Fruit fly (Drosophila melanogaster) whole organism, wandering third instar larva: ENCODE measurements around the gene CG13077.

Source experiments
- Abd-B ChIP-seq: fragments of >200 bp; optimal IDR thresholded peaks from 2 replicates; lab custom pipeline; 2017; ENCODE audit warnings: missing biosample characterization, missing genetic modification characterization
- CG32264 ChIP-seq: fragments of 200-800 bp; sonication (Bioruptor generic); optimal IDR thresholded peaks from 2 replicates; lab custom pipeline; 2016; ENCODE audit warnings: missing biosample characterization, missing genetic modification characterization
- CG9705 ChIP-seq: fragments of 200-800 bp; sonication (Bioruptor generic); optimal IDR thresholded peaks from 2 replicates; lab custom pipeline; 2018; ENCODE audit warnings: missing biosample characterization, mild to moderate bottlenecking, missing genetic modification characterization
- CrebA ChIP-seq: fragments of 200-800 bp; sonication (Bioruptor generic); optimal IDR thresholded peaks from 2 replicates; lab custom pipeline; 2016; ENCODE audit warnings: missing biosample characterization, mild to moderate bottlenecking, missing genetic modification characterization, borderline replicate concordance
- Dfd ChIP-seq: fragments of >200 bp; optimal IDR thresholded peaks from 2 replicates; lab custom pipeline; 2017; ENCODE audit warnings: missing biosample characterization, missing genetic modification characterization
- Dif ChIP-seq: fragments of 200-275, 200-300 bp; sonication (Bioruptor generic); optimal IDR thresholded peaks from 2 replicates; lab custom pipeline; 2018; ENCODE audit warnings: missing biosample characterization, missing genetic modification characterization; ENCODE audit not compliant: partially characterized antibody
- GATAd ChIP-seq: sonication (Bioruptor generic); optimal IDR thresholded peaks from 2 replicates; lab custom pipeline; 2016; ENCODE audit warnings: missing biosample characterization, missing genetic modification characterization
- HLH106 ChIP-seq: fragments of 200-800 bp; optimal IDR thresholded peaks from 3 replicates; lab custom pipeline; 2019; ENCODE audit warnings: missing biosample characterization, mild to moderate bottlenecking, missing genetic modification characterization, moderate library complexity
- Hnf4 ChIP-seq: fragments of 200-800 bp; sonication (Bioruptor generic); optimal IDR thresholded peaks from 2 replicates; lab custom pipeline; 2016; ENCODE audit warnings: missing biosample characterization, mild to moderate bottlenecking, missing genetic modification characterization
- Hr78 ChIP-seq: fragments of >200 bp; optimal IDR thresholded peaks from 2 replicates; lab custom pipeline; 2017; ENCODE audit warnings: missing biosample characterization, missing genetic modification characterization
- Hr83 ChIP-seq: fragments of 200-300 bp; sonication (Bioruptor generic); optimal IDR thresholded peaks from 2 replicates; lab custom pipeline; 2016; ENCODE audit warnings: missing biosample characterization, mild to moderate bottlenecking, missing genetic modification characterization, moderate library complexity; ENCODE audit not compliant: poor library complexity, severe bottlenecking
- Jra ChIP-seq: sonication (Bioruptor generic); optimal IDR thresholded peaks from 2 replicates; lab custom pipeline; 2016; ENCODE audit warnings: missing biosample characterization, missing genetic modification characterization
- Mio ChIP-seq: sonication (Bioruptor generic); optimal IDR thresholded peaks from 2 replicates; lab custom pipeline; 2016; ENCODE audit warnings: missing biosample characterization, missing genetic modification characterization
- Myc ChIP-seq: fragments of >200 bp; optimal IDR thresholded peaks from 2 replicates; lab custom pipeline; 2017
- N ChIP-seq: fragments of >200 bp; optimal IDR thresholded peaks from 2 replicates; lab custom pipeline; 2018; ENCODE audit warnings: missing biosample characterization, missing external identifiers, missing genetic modification characterization
- OdsH ChIP-seq: fragments of 200-800 bp; sonication (Bioruptor generic); optimal IDR thresholded peaks from 2 replicates; lab custom pipeline; 2016; ENCODE audit warnings: missing biosample characterization, mild to moderate bottlenecking, missing genetic modification characterization
- Rel ChIP-seq, 2 experiments: fragments of 200-800 bp; sonication (Bioruptor generic) in 1 of 2; optimal IDR thresholded peaks; 2 replicates in 1 of 2; 3 replicates in 1 of 2; lab custom pipeline; 2016 to 2019; ENCODE audit warnings: mild to moderate bottlenecking in 2 of 2, missing biosample characterization in 2 of 2, missing genetic modification characterization in 2 of 2, moderate library complexity in 1 of 2
- Sp1 ChIP-seq: fragments of 200-800 bp; sonication (Bioruptor generic); optimal IDR thresholded peaks from 3 replicates; lab custom pipeline; 2019; ENCODE audit warnings: missing biosample characterization, mild to moderate bottlenecking, missing genetic modification characterization, moderate library complexity
- Vsx2 ChIP-seq: fragments of 200-300, 225-300 bp; sonication (Bioruptor generic); optimal IDR thresholded peaks from 2 replicates; lab custom pipeline; 2018; ENCODE audit warnings: missing biosample characterization, missing genetic modification characterization; ENCODE audit not compliant: partially characterized antibody
- br ChIP-seq: fragments of 200-800 bp; sonication (Bioruptor generic); optimal IDR thresholded peaks from 2 replicates; lab custom pipeline; 2016; ENCODE audit warnings: missing biosample characterization, missing genetic modification characterization
- brk ChIP-seq: fragments of 200-800 bp; sonication (Bioruptor generic); optimal IDR thresholded peaks from 2 replicates; lab custom pipeline; 2016; ENCODE audit warnings: missing biosample characterization, mild to moderate bottlenecking, missing genetic modification characterization
- dl ChIP-seq, 2 experiments: fragments of 175-275, 200-275 bp in 1 of 2; fragments of 200-275 bp in 1 of 2; sonication (Bioruptor generic); optimal IDR thresholded peaks; lab custom pipeline; 2018; ENCODE audit warnings: mild to moderate bottlenecking in 2 of 2, missing biosample characterization in 2 of 2, missing genetic modification characterization in 2 of 2, moderate library complexity in 2 of 2; ENCODE audit not compliant: partially characterized antibody in 2 of 2, insufficient read depth in 1 of 2
- dmrt93B ChIP-seq: fragments of 200-800 bp; sonication (Bioruptor generic); optimal IDR thresholded peaks from 2 replicates; lab custom pipeline; 2018; ENCODE audit warnings: missing biosample characterization, mild to moderate bottlenecking, missing genetic modification characterization
- dsf ChIP-seq: sonication (Bioruptor generic); optimal IDR thresholded peaks from 2 replicates; lab custom pipeline; 2016; ENCODE audit warnings: missing biosample characterization, missing genetic modification characterization, borderline replicate concordance
- ey ChIP-seq: fragments of 200-800 bp; sonication (Bioruptor generic); optimal IDR thresholded peaks from 2 replicates; lab custom pipeline; 2016; ENCODE audit warnings: missing biosample characterization, missing genetic modification characterization
- foxo ChIP-seq, 2 experiments: fragments of 200-800 bp; sonication (Bioruptor generic); optimal IDR thresholded peaks; 2 replicates in 1 of 2; 3 replicates in 1 of 2; lab custom pipeline; 2016 to 2017; ENCODE audit warnings: missing biosample characterization in 2 of 2, missing genetic modification characterization in 2 of 2
- fru ChIP-seq: fragments of 200-800 bp; sonication (Bioruptor generic); optimal IDR thresholded peaks from 3 replicates; lab custom pipeline; 2016; ENCODE audit warnings: missing biosample characterization, mild to moderate bottlenecking, missing genetic modification characterization
- h ChIP-seq: fragments of 200-800 bp; sonication (Bioruptor generic); optimal IDR thresholded peaks from 3 replicates; lab custom pipeline; 2016; ENCODE audit warnings: missing biosample characterization, mild to moderate bottlenecking, missing genetic modification characterization
- jim ChIP-seq: fragments of 175-275, 200-325 bp; sonication (Bioruptor generic); optimal IDR thresholded peaks from 2 replicates; lab custom pipeline; 2016; ENCODE audit warnings: missing biosample characterization, mild to moderate bottlenecking, missing genetic modification characterization
- lola ChIP-seq: fragments of >200 bp; optimal IDR thresholded peaks from 2 replicates; lab custom pipeline; 2017; ENCODE audit warnings: missing biosample characterization, missing genetic modification characterization
- pan ChIP-seq: fragments of >200 bp; optimal IDR thresholded peaks from 2 replicates; lab custom pipeline; 2017
- psq ChIP-seq: fragments of 200-800 bp; sonication (Bioruptor generic); optimal IDR thresholded peaks from 3 replicates; lab custom pipeline; 2017; ENCODE audit warnings: missing biosample characterization, mild to moderate bottlenecking, missing genetic modification characterization, moderate library complexity
- rgr ChIP-seq: fragments of 200-800 bp; sonication (Bioruptor generic); optimal IDR thresholded peaks from 3 replicates; lab custom pipeline; 2016; ENCODE audit warnings: missing biosample characterization, mild to moderate bottlenecking, missing genetic modification characterization
- sage ChIP-seq: fragments of 200-800 bp; sonication (Bioruptor generic); optimal IDR thresholded peaks from 2 replicates; lab custom pipeline; 2016; ENCODE audit warnings: missing biosample characterization, mild to moderate bottlenecking, missing genetic modification characterization
- sv ChIP-seq: fragments of 200-800 bp; sonication (Bioruptor generic); optimal IDR thresholded peaks from 3 replicates; lab custom pipeline; 2016; ENCODE audit warnings: missing biosample characterization, missing genetic modification characterization
- tai ChIP-seq: sonication (Bioruptor generic); optimal IDR thresholded peaks from 2 replicates; lab custom pipeline; 2016; ENCODE audit warnings: missing biosample characterization, missing genetic modification characterization
- usp ChIP-seq: fragments of >200 bp; optimal IDR thresholded peaks from 2 replicates; lab custom pipeline; 2017; ENCODE audit warnings: missing biosample characterization, missing genetic modification characterization
- woc ChIP-seq: sonication (Bioruptor generic); optimal IDR thresholded peaks from 2 replicates; lab custom pipeline; 2016; ENCODE audit warnings: missing biosample characterization, mild to moderate bottlenecking, missing genetic modification characterization

The CG13077 gene

DNA sequence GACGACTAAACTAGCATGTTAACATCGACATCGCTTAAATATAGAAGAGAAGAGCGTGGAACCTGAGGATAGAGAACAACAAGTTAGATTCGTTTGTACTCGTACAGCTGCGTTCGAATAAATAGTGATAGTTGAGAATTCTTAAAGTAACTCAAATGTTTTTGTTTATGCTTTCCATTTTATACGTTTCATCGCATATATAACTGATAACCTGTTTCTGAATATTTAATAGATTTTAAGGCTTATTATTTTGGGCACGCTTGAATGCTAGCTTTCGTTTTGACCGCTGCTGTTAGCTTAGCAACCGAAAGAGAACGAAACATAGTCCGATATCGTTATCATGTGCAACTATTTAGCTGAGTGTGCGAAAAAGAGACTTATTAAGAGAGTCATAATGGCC is 37.4 kb upstream of the CG13077 start:
- TF ChIP-seq dsf (GFP tag; lab: Kevin White, UChicago): peak; percentile 25
- peak; percentile 80 for TF ChIP-seq Rel (GFP tag; optimal IDR thresholded peaks at IDR 0.05; lab: Kevin White, UChicago)
- TF ChIP-seq Rel (tag; optimal IDR thresholded peaks at IDR 0.05; lab: Kevin White, UChicago): no peak
- TF ChIP-seq dmrt93B (GFP tag; lab: Kevin White, UChicago): peak; percentile 30
- TF ChIP-seq woc (GFP tag; lab: Kevin White, UChicago): peak; percentile 45
- TF ChIP-seq pan: no peak
- TF ChIP-seq foxo (GFP tag; optimal IDR thresholded peaks at IDR 0.05; lab: Kevin White, UChicago): peak; percentile 77 to 98
- no peak for TF ChIP-seq Jra (GFP tag; lab: Kevin White, UChicago)
- peak; percentile 21 for TF ChIP-seq Hr83 (GFP tag; lab: Kevin White, UChicago)
- TF ChIP-seq fru: peak; percentile 98
- no peak for TF ChIP-seq Vsx2 (GFP tag; lab: Kevin White, UChicago)
- TF ChIP-seq Mio (GFP tag; lab: Kevin White, UChicago): peak; percentile 46
- peak; percentile 53 for TF ChIP-seq CG32264
- peak; percentile 94 for TF ChIP-seq OdsH (GFP tag; lab: Kevin White, UChicago)
- TF ChIP-seq h (GFP tag; lab: Kevin White, UChicago): peak; percentile 95
- no peak for TF ChIP-seq lola (GFP tag; lab: Kevin White, UChicago)
- peak; percentile 96 for TF ChIP-seq ey
- TF ChIP-seq Hr78 (GFP tag; lab: Kevin White, UChicago): no peak
- TF ChIP-seq Hnf4 (GFP tag; lab: Kevin White, UChicago): no peak
- peak; percentile 76 for TF ChIP-seq HLH106
- peak; percentile 94 for TF ChIP-seq rgr
- TF ChIP-seq sv: peak; percentile 95
- TF ChIP-seq psq: peak; percentile 90
- peak; percentile 96 for TF ChIP-seq Sp1 (GFP tag; lab: Kevin White, UChicago)
- TF ChIP-seq CrebA (GFP tag; lab: Kevin White, UChicago): no peak
- peak; percentile 93 for TF ChIP-seq br (GFP tag; lab: Kevin White, UChicago)
- TF ChIP-seq, all 38 proteins: peak for 18

DNA sequence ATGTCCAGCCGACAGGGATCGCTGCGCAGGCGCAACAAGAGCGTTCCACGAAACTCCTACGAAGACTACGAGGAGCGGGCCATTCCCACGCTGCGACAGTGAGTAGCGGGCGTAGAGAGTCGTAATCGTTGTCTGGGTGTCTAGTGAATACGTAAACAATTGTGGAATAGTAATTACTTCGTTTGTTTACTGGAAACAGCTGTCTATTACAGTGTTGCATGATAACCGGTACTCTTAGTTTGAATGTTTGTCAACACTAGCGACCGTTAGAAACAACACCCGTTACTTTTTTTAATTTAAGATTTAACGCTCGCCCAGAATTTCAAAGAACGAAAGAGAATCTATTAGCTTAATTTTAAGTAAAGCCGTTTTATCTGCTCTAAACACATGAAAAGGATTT is 35.6 kb upstream of the CG13077 start, which contains the start of gene CG10165:
Gene CG10165, minus strand, starts transcription at position 214 of the 400 bp plus-strand sequence.
- TF ChIP-seq h (GFP tag; lab: Kevin White, UChicago) (peak; percentile 37), fru (peak; percentile 91), Hr83 (GFP tag; lab: Kevin White, UChicago) (peak; percentile 26), brk (no peak)

DNA sequence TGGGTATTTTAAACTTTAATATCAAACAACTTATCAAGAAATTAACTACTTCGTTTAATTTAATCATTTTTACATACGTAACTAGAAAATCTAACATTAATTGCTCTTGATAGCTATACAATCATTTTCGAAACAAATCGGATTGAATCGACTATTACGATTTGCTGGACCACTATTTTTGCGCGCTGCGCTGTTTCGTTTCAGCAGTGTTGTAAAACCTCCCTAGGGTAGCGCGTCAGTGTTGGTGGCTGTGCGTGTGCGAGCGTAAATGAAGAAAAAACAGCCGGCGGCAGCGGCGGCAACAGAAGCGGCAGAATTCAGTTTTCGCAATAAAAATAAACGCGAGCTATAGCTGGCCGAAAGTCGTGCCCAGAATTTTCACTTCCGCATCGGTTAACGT is 32.4 kb upstream of the CG13077 start, which contains the start of gene CG33116:
Gene CG33116, plus strand, starts transcription at position 233 of the 400 bp plus-strand sequence.
- TF ChIP-seq Mio (GFP tag; lab: Kevin White, UChicago) (peak; percentile 63), tai (GFP tag; lab: Kevin White, UChicago) (no peak), Hr78 (GFP tag; lab: Kevin White, UChicago) (no peak), rgr (peak; percentile 93), br (GFP tag; lab: Kevin White, UChicago) (peak; percentile 89), Hnf4 (GFP tag; lab: Kevin White, UChicago) (peak; percentile 91), pan (no peak), sage (GFP tag; lab: Kevin White, UChicago) (peak; percentile 63), Myc (lab: Kevin White, UChicago) (peak; percentile 41), h (GFP tag; lab: Kevin White, UChicago) (peak; percentile 90), dsf (GFP tag; lab: Kevin White, UChicago) (peak; percentile 50), dl (GFP tag; optimal IDR thresholded peaks at IDR 0.05; lab: Kevin White, UChicago; ENCODE audit: insufficient read depth in 1 of 2, partially characterized antibody in 2 of 2) (no peak), dmrt93B (GFP tag; lab: Kevin White, UChicago) (peak; percentile 71), Jra (GFP tag; lab: Kevin White, UChicago) (peak; percentile 61), usp (GFP tag; lab: Kevin White, UChicago) (no peak), Vsx2 (GFP tag; lab: Kevin White, UChicago) (no peak), ey (peak; percentile 89), Abd-B (GFP tag; lab: Kevin White, UChicago) (no peak), Dfd (GFP tag; lab: Kevin White, UChicago) (no peak), lola (GFP tag; lab: Kevin White, UChicago) (no peak), brk (peak; percentile 82), sv (peak; percentile 84), Dif (GFP tag; lab: Kevin White, UChicago) (no peak), jim (peak; percentile 2), N (GFP tag; lab: Kevin White, UChicago) (no peak), CG32264 (peak; percentile 74), HLH106 (peak; percentile 85), OdsH (GFP tag; lab: Kevin White, UChicago) (peak; percentile 86), fru (peak; percentile 90), CG9705 (GFP tag; lab: Kevin White, UChicago) (peak; percentile 61), Hr83 (GFP tag; lab: Kevin White, UChicago) (peak; percentile 92), Sp1 (GFP tag; lab: Kevin White, UChicago) (peak; percentile 80), Rel (GFP tag; optimal IDR thresholded peaks at IDR 0.05; lab: Kevin White, UChicago) (no peak), Rel (tag; optimal IDR thresholded peaks at IDR 0.05; lab: Kevin White, UChicago) (peak; percentile 58), woc (GFP tag; lab: Kevin White, UChicago) (peak; percentile 89), psq (peak; percentile 68), CrebA (GFP tag; lab: Kevin White, UChicago) (no peak), foxo (GFP tag; optimal IDR thresholded peaks at IDR 0.05; lab: Kevin White, UChicago) (peak; percentile 17 to 92), GATAd (GFP tag; lab: Kevin White, UChicago) (peak; percentile 28)
